Worm (Caenorhabditis elegans) whole organism, L4/young adult: ENCODE results near the gene srz-82.

Experiments used
- dao-5 ChIP-seq: sonication (generic microtip); optimal IDR thresholded peaks from 2 replicates; lab custom pipeline; 2016; ENCODE audit warnings: missing genotype, missing genetic modification characterization, moderate library complexity, missing compliant biosample characterization
- him-1 ChIP-seq: sonication (generic microtip); optimal IDR thresholded peaks from 2 replicates; lab custom pipeline; 2016; ENCODE audit warnings: missing genotype, missing genetic modification reagents, missing genetic modification characterization, missing compliant biosample characterization

DNA sequence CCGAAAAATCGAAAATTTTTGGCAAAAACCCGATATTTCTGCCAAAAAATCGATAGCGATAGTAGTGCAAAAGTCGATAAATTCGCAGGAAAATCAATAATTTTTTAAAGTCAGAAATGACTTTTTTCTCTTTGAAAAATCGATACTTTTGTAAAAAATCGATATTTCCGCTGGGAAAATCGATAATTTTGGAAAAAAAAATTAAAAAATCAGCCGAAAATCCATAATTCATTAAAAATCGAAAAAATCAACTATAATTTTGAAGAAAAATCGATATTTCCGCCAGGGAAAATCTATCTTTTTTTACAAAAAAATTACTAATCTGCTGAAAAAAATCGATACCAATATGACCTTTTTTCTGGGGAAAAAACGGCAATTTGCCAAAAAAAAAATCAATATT, 48.8 kb downstream of the srz-82 start:
- TF ChIP-seq dao-5 (tag; lab: Kevin White, UChicago) (no peak), him-1 (tag; lab: Kevin White, UChicago) (no peak)
